Fruit fly (Drosophila melanogaster) whole organism, embryonic: ENCODE measurements around the gene CG32369.

Experiments
- Asciz ChIP-seq: fragments of 200-800 bp; sonication (Bioruptor generic); optimal IDR thresholded peaks from 2 replicates; lab custom pipeline; 2017; ENCODE audit warnings: missing biosample characterization, mild to moderate bottlenecking, missing genetic modification characterization, missing genetic modification reagents
- Atf3 ChIP-seq: fragments of 200-800 bp; sonication (Bioruptor generic); optimal IDR thresholded peaks from 3 replicates; lab custom pipeline; 2016; ENCODE audit warnings: missing biosample characterization, missing genetic modification characterization
- CG10979 ChIP-seq: fragments of 200-800 bp; sonication (Bioruptor generic); optimal IDR thresholded peaks from 2 replicates; lab custom pipeline; 2018; ENCODE audit warnings: missing biosample characterization, mild to moderate bottlenecking, missing genetic modification characterization, moderate library complexity
- CG12155 ChIP-seq: fragments of 200-800 bp; sonication (Bioruptor generic); optimal IDR thresholded peaks from 3 replicates; lab custom pipeline; 2016; ENCODE audit warnings: missing biosample characterization, missing genetic modification characterization
- CG12236 ChIP-seq: fragments of 200-800 bp; sonication (Bioruptor generic); optimal IDR thresholded peaks from 2 replicates; lab custom pipeline; 2016; ENCODE audit warnings: missing biosample characterization, missing genetic modification characterization
- CG14667 ChIP-seq: fragments of 200-800 bp; sonication (Bioruptor generic); IDR thresholded peaks from 2 replicates; pipeline ENCODE4 v1.3.6; 2022; ENCODE audit warnings: missing biosample characterization, missing genetic modification characterization
- CG14860 ChIP-seq: fragments of 200-800 bp; sonication (Bioruptor generic); IDR thresholded peaks from 3 replicates; pipeline ENCODE4 v1.3.6; 2022; ENCODE audit warnings: missing biosample characterization, missing genetic modification characterization; ENCODE audit not compliant: partially characterized antibody
- CG1603 ChIP-seq: fragments of 200-800 bp; sonication (Bioruptor generic); optimal IDR thresholded peaks from 2 replicates; lab custom pipeline; 2019; ENCODE audit warnings: missing biosample characterization, mild to moderate bottlenecking, missing genetic modification characterization, moderate library complexity
- CG17359 ChIP-seq: fragments of 200-800 bp; sonication (Bioruptor generic); optimal IDR thresholded peaks from 3 replicates; lab custom pipeline; 2018; ENCODE audit warnings: missing biosample characterization, mild to moderate bottlenecking, missing genetic modification characterization, moderate library complexity
- CG17385 ChIP-seq: fragments of 200-800 bp; sonication (Bioruptor generic); optimal IDR thresholded peaks from 3 replicates; lab custom pipeline; 2018; ENCODE audit warnings: missing biosample characterization, mild to moderate bottlenecking, missing genetic modification characterization
- CG2202 ChIP-seq: fragments of 200-800 bp; sonication (Bioruptor generic); optimal IDR thresholded peaks from 2 replicates; lab custom pipeline; 2018; ENCODE audit warnings: missing biosample characterization, mild to moderate bottlenecking, missing genetic modification characterization
- CG32772 ChIP-seq: fragments of 200-800 bp; sonication (Bioruptor generic); IDR thresholded peaks from 2 replicates; pipeline ENCODE4 v1.3.6; 2022; ENCODE audit warnings: missing biosample characterization, missing genetic modification characterization
- CG4360 ChIP-seq: fragments of 200-800 bp; sonication (Bioruptor generic); IDR thresholded peaks from 2 replicates; pipeline ENCODE4 v1.3.6; 2022; ENCODE audit warnings: missing biosample characterization, missing genetic modification characterization
- CG5180 ChIP-seq: fragments of 200-800 bp; sonication (Bioruptor generic); optimal IDR thresholded peaks from 3 replicates; lab custom pipeline; 2017; ENCODE audit warnings: missing biosample characterization, missing genetic modification characterization, mild to moderate bottlenecking, moderate library complexity, missing genetic modification reagents
- CG6654 ChIP-seq: fragments of 200-800 bp; sonication (Bioruptor generic); optimal IDR thresholded peaks from 2 replicates; lab custom pipeline; 2017; ENCODE audit warnings: missing biosample characterization, mild to moderate bottlenecking, missing genetic modification characterization
- CG6683 ChIP-seq: fragments of 200-800 bp; sonication (Bioruptor generic); optimal IDR thresholded peaks from 2 replicates; lab custom pipeline; 2017; ENCODE audit warnings: missing biosample characterization, mild to moderate bottlenecking, missing genetic modification characterization, missing genetic modification reagents
- CG6689 ChIP-seq: fragments of 200-800 bp; sonication (Bioruptor generic); IDR thresholded peaks from 2 replicates; pipeline ENCODE4 v1.3.6; 2022; ENCODE audit warnings: missing biosample characterization, missing genetic modification characterization
- CG6854 ChIP-seq: fragments of 200-800 bp; sonication (Bioruptor generic); optimal IDR thresholded peaks from 3 replicates; lab custom pipeline; 2017; ENCODE audit warnings: missing biosample characterization, mild to moderate bottlenecking, missing genetic modification characterization
- CG8290 ChIP-seq, 3 experiments: fragments of 200-800 bp; sonication (Bioruptor generic); optimal IDR thresholded peaks; 2 replicates each; lab custom pipeline; 2016 to 2019; ENCODE audit warnings: missing biosample characterization in 3 of 3, missing genetic modification characterization in 3 of 3, mild to moderate bottlenecking in 2 of 3, moderate library complexity in 1 of 3
- D19A ChIP-seq: fragments of 200-800 bp; optimal IDR thresholded peaks from 3 replicates; lab custom pipeline; 2019; ENCODE audit warnings: missing biosample characterization, mild to moderate bottlenecking, missing genetic modification characterization, moderate library complexity
- Fer3 ChIP-seq: fragments of 200-800 bp; sonication (Bioruptor generic); optimal IDR thresholded peaks from 2 replicates; lab custom pipeline; 2018; ENCODE audit warnings: missing biosample characterization, mild to moderate bottlenecking, missing genetic modification characterization, moderate library complexity
- GATAe ChIP-seq: fragments of 200-800 bp; sonication (Bioruptor generic); conservative IDR thresholded peaks from 2 replicates; pipeline ENCODE4 v1.3.6; 2022; ENCODE audit warnings: missing biosample characterization, missing genetic modification characterization
- HHEX ChIP-seq: fragments of 200-800 bp; sonication (Bioruptor generic); optimal IDR thresholded peaks from 3 replicates; lab custom pipeline; 2017; ENCODE audit warnings: missing biosample characterization, mild to moderate bottlenecking, missing genetic modification characterization, missing genetic modification reagents
- HLH4C ChIP-seq: fragments of 200-800 bp; sonication (Bioruptor generic); IDR thresholded peaks from 3 replicates; pipeline ENCODE4 v1.3.6; 2022; ENCODE audit warnings: missing biosample characterization, missing genetic modification characterization; ENCODE audit not compliant: partially characterized antibody
- HmgZ ChIP-seq: fragments of 200-800 bp; sonication (Bioruptor generic); optimal IDR thresholded peaks from 2 replicates; lab custom pipeline; 2018; ENCODE audit warnings: missing biosample characterization, mild to moderate bottlenecking, missing genetic modification characterization
- Hr39 ChIP-seq: fragments of >200 bp; optimal IDR thresholded peaks from 2 replicates; lab custom pipeline; 2017
- Hr78 ChIP-seq, 2 experiments: fragments of 200-800 bp in 1 of 2; fragments of >200 bp in 1 of 2; sonication (Bioruptor generic) in 1 of 2; optimal IDR thresholded peaks; 2 replicates each; lab custom pipeline; 2017 to 2019; ENCODE audit warnings: missing biosample characterization in 2 of 2, missing genetic modification characterization in 2 of 2, mild to moderate bottlenecking in 1 of 2, moderate library complexity in 1 of 2
- Ptx1 ChIP-seq: fragments of 200-800 bp; sonication (Bioruptor generic); IDR thresholded peaks from 2 replicates; pipeline ENCODE4 v1.3.6; 2022; ENCODE audit warnings: missing biosample characterization, missing genetic modification characterization
- Side ChIP-seq: fragments of 200-800 bp; sonication (Bioruptor generic); optimal IDR thresholded peaks from 2 replicates; lab custom pipeline; 2016; ENCODE audit warnings: missing biosample characterization, missing genetic modification characterization
- ab ChIP-seq: fragments of 200-800 bp; sonication (Bioruptor generic); optimal IDR thresholded peaks from 2 replicates; lab custom pipeline; 2016; ENCODE audit warnings: missing biosample characterization, missing genetic modification characterization
- ash1 ChIP-seq: fragments of 200-800 bp; sonication (Bioruptor generic); optimal IDR thresholded peaks from 2 replicates; lab custom pipeline; 2018; ENCODE audit warnings: missing biosample characterization, mild to moderate bottlenecking, missing genetic modification characterization
- danr ChIP-seq: fragments of 200-800 bp; sonication (Bioruptor generic); IDR thresholded peaks from 2 replicates; pipeline ENCODE4 v1.3.6; 2022; ENCODE audit warnings: missing biosample characterization, missing genetic modification characterization
- dimm ChIP-seq: fragments of 200-800 bp; sonication (Bioruptor generic); IDR thresholded peaks from 2 replicates; pipeline ENCODE4 v1.3.6; 2022; ENCODE audit warnings: missing biosample characterization, missing genetic modification characterization
- eyg ChIP-seq: fragments of 200-800 bp; sonication (Bioruptor generic); optimal IDR thresholded peaks from 3 replicates; lab custom pipeline; 2016; ENCODE audit warnings: missing biosample characterization, missing genetic modification characterization
- lilli ChIP-seq: fragments of 200-800 bp; sonication (Bioruptor generic); optimal IDR thresholded peaks from 3 replicates; lab custom pipeline; 2016; ENCODE audit warnings: missing biosample characterization, missing genetic modification characterization
- pros ChIP-seq: fragments of 200-800 bp; sonication (Bioruptor generic); optimal IDR thresholded peaks from 3 replicates; lab custom pipeline; 2019; ENCODE audit warnings: missing biosample characterization, mild to moderate bottlenecking, missing genetic modification characterization, moderate library complexity
- psq ChIP-seq: fragments of 200-800 bp; sonication (Bioruptor generic); optimal IDR thresholded peaks from 2 replicates; lab custom pipeline; 2017; ENCODE audit warnings: missing biosample characterization, missing genetic modification characterization
- pum ChIP-seq: fragments of 200-800 bp; sonication (Bioruptor generic); optimal IDR thresholded peaks from 2 replicates; lab custom pipeline; 2016; ENCODE audit warnings: missing biosample characterization, missing genetic modification characterization
- repo ChIP-seq: fragments of 200-800 bp; sonication (Bioruptor generic); optimal IDR thresholded peaks from 2 replicates; lab custom pipeline; 2016; ENCODE audit warnings: missing biosample characterization, missing genetic modification characterization
- ro ChIP-seq: fragments of 200-800 bp; sonication (Bioruptor generic); IDR thresholded peaks from 2 replicates; pipeline ENCODE4 v1.3.6; 2022; ENCODE audit warnings: missing biosample characterization, missing genetic modification characterization
- salm ChIP-seq: fragments of 200-800 bp; sonication (Bioruptor generic); optimal IDR thresholded peaks from 2 replicates; lab custom pipeline; 2018; ENCODE audit warnings: missing biosample characterization, mild to moderate bottlenecking, missing genetic modification characterization
- slou ChIP-seq: fragments of 200-800 bp; sonication (Bioruptor generic); optimal IDR thresholded peaks from 3 replicates; lab custom pipeline; 2016; ENCODE audit warnings: missing biosample characterization, missing genetic modification characterization
- slp2 ChIP-seq: fragments of 200-800 bp; sonication (Bioruptor generic); optimal IDR thresholded peaks from 2 replicates; lab custom pipeline; 2016; ENCODE audit warnings: missing biosample characterization, missing genetic modification characterization
- sna ChIP-seq: fragments of 200-800 bp; sonication (Bioruptor generic); IDR thresholded peaks from 2 replicates; pipeline ENCODE4 v1.3.6; 2022; ENCODE audit warnings: missing biosample characterization, missing genetic modification characterization; ENCODE audit not compliant: partially characterized antibody
- stwl ChIP-seq: fragments of 200-800 bp; sonication (Bioruptor generic); optimal IDR thresholded peaks from 3 replicates; lab custom pipeline; 2018; ENCODE audit warnings: missing biosample characterization, mild to moderate bottlenecking, missing genetic modification characterization, moderate library complexity
- sug ChIP-seq: fragments of 200-800 bp; optimal IDR thresholded peaks from 2 replicates; lab custom pipeline; 2019; ENCODE audit warnings: missing biosample characterization, mild to moderate bottlenecking, missing genetic modification characterization, moderate library complexity
- tin ChIP-seq: fragments of 200-800 bp; sonication (Bioruptor generic); optimal IDR thresholded peaks from 3 replicates; lab custom pipeline; 2016; ENCODE audit warnings: missing biosample characterization, missing genetic modification characterization
- tna ChIP-seq: fragments of 200-800 bp; sonication (Bioruptor generic); IDR thresholded peaks from 2 replicates; pipeline ENCODE4 v1.3.6; 2022; ENCODE audit warnings: missing biosample characterization, missing genetic modification characterization; ENCODE audit not compliant: partially characterized antibody
- wdn ChIP-seq: fragments of 200-800 bp; sonication (Bioruptor generic); IDR thresholded peaks from 2 replicates; pipeline ENCODE4 v1.3.6; 2022; ENCODE audit warnings: missing biosample characterization, missing genetic modification characterization

CG32369 gene

DNA sequence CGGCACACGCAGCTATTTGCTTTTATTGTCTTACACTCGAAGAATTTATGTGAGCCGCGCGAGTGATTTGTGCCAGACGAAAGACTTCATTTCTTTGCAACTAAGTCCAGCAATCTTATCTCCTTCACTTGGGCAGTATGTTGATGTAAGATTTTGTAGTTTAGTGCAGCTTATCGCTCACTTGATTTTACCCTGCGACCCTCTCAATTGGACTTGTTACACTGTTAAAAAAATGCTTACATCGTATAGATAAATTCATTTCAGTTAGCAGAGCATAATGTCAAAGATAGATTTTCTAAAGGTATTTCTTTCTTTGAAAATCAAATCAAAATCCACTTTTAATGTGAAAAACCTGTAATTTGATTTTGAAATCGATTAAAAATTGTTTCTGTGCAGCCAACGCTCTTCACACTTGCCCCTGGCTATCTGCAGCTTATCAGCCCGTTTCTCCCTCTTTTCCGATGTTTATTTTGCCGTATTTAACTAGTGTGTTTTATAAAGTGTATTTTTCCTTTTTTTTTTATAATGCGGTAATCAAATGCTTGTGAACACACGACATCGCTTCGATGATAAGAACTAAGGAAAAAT lies 41.2 kb upstream of the CG32369 start (continued):
- peak; percentile 84 for TF ChIP-seq CG6683 (GFP tag; lab: Kevin White, UChicago)
- TF ChIP-seq Fer3 = peak; percentile 93
- TF ChIP-seq slou (GFP tag; lab: Kevin White, UChicago) = peak; percentile 63
- TF ChIP-seq CG6689 (GFP tag; lab: Robert Waterston, UW) = peak; percentile 83
- peak; percentile 60 for TF ChIP-seq CG2202 (tag; lab: Kevin White, UChicago)
- peak; percentile 74 for TF ChIP-seq eyg (GFP tag; lab: Kevin White, UChicago)
- TF ChIP-seq HLH4C = no peak
- TF ChIP-seq Asciz (GFP tag; lab: Kevin White, UChicago) = peak; percentile 82
- peak; percentile 83 for TF ChIP-seq CG10979
- TF ChIP-seq CG17385 (GFP tag; lab: Kevin White, UChicago) = peak; percentile 86
- TF ChIP-seq ash1 (GFP tag; lab: Kevin White, UChicago) = peak; percentile 61
- TF ChIP-seq wdn = peak; percentile 85
- peak; percentile 57 for TF ChIP-seq pros (GFP tag; lab: Kevin White, UChicago)
- TF ChIP-seq dimm (GFP tag; lab: Robert Waterston, UW) = no peak
- peak; percentile 95 for TF ChIP-seq CG17359
- peak; percentile 86 for TF ChIP-seq pum (GFP tag; lab: Kevin White, UChicago)
- peak; percentile 91 for TF ChIP-seq Side (GFP tag; lab: Kevin White, UChicago)
- TF ChIP-seq Atf3 = peak; percentile 78
- TF ChIP-seq GATAe (GFP tag; lab: Robert Waterston, UW) = peak; percentile 95
- TF ChIP-seq psq (GFP tag; lab: Kevin White, UChicago) = peak; percentile 57
- peak; percentile 67 for TF ChIP-seq CG6654 (GFP tag; lab: Kevin White, UChicago)
- TF ChIP-seq CG12155 = peak; percentile 80
- TF ChIP-seq salm = peak; percentile 71
- TF ChIP-seq stwl (tag; lab: Kevin White, UChicago) = no peak
- TF ChIP-seq tin (GFP tag; lab: Kevin White, UChicago) = peak; percentile 85
- TF ChIP-seq HmgZ = peak; percentile 92
- TF ChIP-seq lilli = peak; percentile 87
- TF ChIP-seq Hr39 = no peak
- peak; percentile 90 for TF ChIP-seq Ptx1 (GFP tag; lab: Robert Waterston, UW)
- TF ChIP-seq Hr78 (GFP tag; optimal IDR thresholded peaks at IDR 0.05; lab: Kevin White, UChicago) = peak in 1 of 2 experiments; percentile 97
- no peak for TF ChIP-seq sna
- peak; percentile 40 for TF ChIP-seq CG8290 (GFP tag; optimal IDR thresholded peaks at IDR 0.05; lab: Kevin White, UChicago)
- peak in 1 of 2 experiments; percentile 86 for TF ChIP-seq CG8290 (tag; optimal IDR thresholded peaks at IDR 0.05; lab: Kevin White, UChicago)
- peak; percentile 83 for TF ChIP-seq CG6854 (GFP tag; lab: Kevin White, UChicago)
- TF ChIP-seq D19A (tag; lab: Kevin White, UChicago) = peak; percentile 79
- TF ChIP-seq HHEX (GFP tag; lab: Kevin White, UChicago) = peak; percentile 90
- peak; percentile 77 for TF ChIP-seq repo (GFP tag; lab: Kevin White, UChicago)
- no peak for TF ChIP-seq CG14860 (GFP tag; lab: Robert Waterston, UW)
- peak; percentile 84 for TF ChIP-seq CG1603 (tag; lab: Kevin White, UChicago)
- TF ChIP-seq ab = no peak
- no peak for TF ChIP-seq CG4360 (GFP tag; lab: Robert Waterston, UW)
- TF ChIP-seq CG5180 (GFP tag; lab: Kevin White, UChicago) = peak; percentile 74
- no peak for TF ChIP-seq tna (GFP tag; lab: Robert Waterston, UW)
- peak; percentile 82 for TF ChIP-seq CG14667 (GFP tag; lab: Robert Waterston, UW)
- peak; percentile 87 for TF ChIP-seq slp2 (GFP tag; lab: Kevin White, UChicago)
- TF ChIP-seq sug (tag; lab: Kevin White, UChicago) = peak; percentile 84
- peak; percentile 84 for TF ChIP-seq CG32772
- TF ChIP-seq ro (GFP tag; lab: Robert Waterston, UW) = peak; percentile 51; the same call in 1 of the 2 replicates
- peak; percentile 74 for TF ChIP-seq CG12236 (GFP tag; lab: Kevin White, UChicago)
- peak; percentile 77 for TF ChIP-seq danr
